Fruit fly (Drosophila melanogaster): ENCODE results near the gene kek6.
A peak's percentile ranks its signal among the peaks of the same experiment; 100 is the strongest.

- no peak for TF ChIP-seq psq (GFP tag; optimal IDR thresholded peaks at IDR 0.05)
- TF ChIP-seq Myc (optimal IDR thresholded peaks at IDR 0.05): no peak
- TF ChIP-seq Hnf4 (GFP tag; optimal IDR thresholded peaks at IDR 0.05): peak; percentile 52
- TF ChIP-seq CG32264 (GFP tag; optimal IDR thresholded peaks at IDR 0.05): no peak
- TF ChIP-seq Mio (GFP tag; optimal IDR thresholded peaks at IDR 0.05): no peak
- no peak for TF ChIP-seq N (GFP tag; optimal IDR thresholded peaks at IDR 0.05)
- TF ChIP-seq Dfd (GFP tag; optimal IDR thresholded peaks at IDR 0.05): no peak
- no peak for TF ChIP-seq rgr (GFP tag; optimal IDR thresholded peaks at IDR 0.05)
- TF ChIP-seq usp (GFP tag; optimal IDR thresholded peaks at IDR 0.05): no peak
- no peak for TF ChIP-seq OdsH (GFP tag; optimal IDR thresholded peaks at IDR 0.05)
- no peak for TF ChIP-seq Vsx2 (GFP tag; optimal IDR thresholded peaks at IDR 0.05; ENCODE audit: partially characterized antibody)
- no peak for TF ChIP-seq dl (GFP tag; optimal IDR thresholded peaks at IDR 0.05; ENCODE audit: insufficient read depth in 1 of 2, partially characterized antibody in 2 of 2)
These were observed 15.4 kb upstream of the kek6 start for dm6 chr3R:31606242-31607143.
